Worm (Caenorhabditis elegans): ENCODE data around the gene ncr-1.

DNA sequence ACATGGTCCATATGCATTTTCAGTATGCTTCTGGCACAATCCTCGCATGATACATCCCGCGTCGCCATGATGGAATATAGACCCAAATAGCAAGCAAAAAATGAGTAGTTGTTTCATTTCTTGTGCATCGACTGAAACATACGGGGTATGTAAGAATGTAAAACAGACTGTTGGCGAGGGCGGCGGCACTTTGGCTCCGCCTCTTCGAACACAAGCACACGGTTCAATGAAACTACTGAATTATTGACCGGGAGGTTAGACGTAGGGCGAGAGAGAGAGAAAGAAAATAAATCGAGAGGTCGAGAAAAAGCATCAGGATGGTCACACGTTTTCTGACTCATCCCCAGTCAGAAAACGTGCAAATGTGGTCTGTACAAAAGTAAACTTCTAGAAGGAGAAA is 8.7 kb downstream of the ncr-1 start:
- TF ChIP-seq aly-1 (tag; optimal IDR thresholded peaks at IDR 0.05) (no peak), ceh-13 (GFP tag; optimal IDR thresholded peaks at IDR 0.05) (no peak), hmbx-1 (tag; optimal IDR thresholded peaks at IDR 0.05) (no peak), ama-1 (optimal IDR thresholded peaks at IDR 0.05) (no peak)

Data from whole organism, early embryonic.